Worm (Caenorhabditis elegans) whole organism, young adult: ENCODE data around the gene W03C9.2.

Source experiments
- B0035.1 ChIP-seq: sonication (generic microtip); optimal IDR thresholded peaks from 2 replicates; lab custom pipeline; 2016; ENCODE audit warnings: missing genetic modification characterization, mild to moderate bottlenecking, missing compliant biosample characterization, missing genotype, missing genetic modification reagents
- B0261.1 ChIP-seq: sonication (generic microtip); optimal IDR thresholded peaks from 2 replicates; lab custom pipeline; 2016; ENCODE audit warnings: mild to moderate bottlenecking, missing genetic modification characterization, moderate library complexity, missing compliant biosample characterization
- F37B4.10 ChIP-seq: fragments of 200-800 bp; sonication (Bioruptor generic); IDR thresholded peaks from 2 replicates; pipeline ENCODE4 v1.3.6; 2022; ENCODE audit warnings: missing genetic modification characterization, missing compliant biosample characterization
- F49E8.2 ChIP-seq: sonication (generic microtip); optimal IDR thresholded peaks from 3 replicates; lab custom pipeline; 2017; ENCODE audit warnings: missing genetic modification characterization, mild to moderate bottlenecking, missing compliant biosample characterization, antibody characterized with exemption, moderate library complexity; ENCODE audit not compliant: insufficient read depth
- F52B5.7 ChIP-seq: sonication (generic microtip); optimal IDR thresholded peaks from 2 replicates; lab custom pipeline; 2016; ENCODE audit warnings: mild to moderate bottlenecking, missing genetic modification characterization, missing compliant biosample characterization
- F55B11.4 ChIP-seq: sonication (generic microtip); optimal IDR thresholded peaks from 2 replicates; lab custom pipeline; 2016; ENCODE audit warnings: missing compliant biosample characterization, missing genetic modification characterization, borderline replicate concordance; ENCODE audit not compliant: insufficient read depth
- K11D2.4 ChIP-seq: fragments of 200-800 bp; sonication (Bioruptor generic); IDR thresholded peaks from 2 replicates; pipeline ENCODE4 v1.3.6; 2022; ENCODE audit warnings: missing genetic modification reagents, missing genetic modification characterization, missing compliant biosample characterization
- T07F8.4 ChIP-seq: sonication (generic microtip); optimal IDR thresholded peaks from 2 replicates; lab custom pipeline; 2016; ENCODE audit warnings: mild to moderate bottlenecking, missing genetic modification characterization, moderate library complexity, missing compliant biosample characterization
- T26A5.8 ChIP-seq: sonication (generic microtip); optimal IDR thresholded peaks from 2 replicates; lab custom pipeline; 2016; ENCODE audit warnings: missing genetic modification characterization, missing compliant biosample characterization
- Y53G8AR.9 ChIP-seq: fragments of 200-800 bp; sonication (Bioruptor generic); conservative IDR thresholded peaks from 2 replicates; pipeline ENCODE4 v1.3.6; 2022; ENCODE audit warnings: missing genetic modification reagents, missing genetic modification characterization, missing compliant biosample characterization
- Y56A3A.18 ChIP-seq: fragments of 200-800 bp; sonication (Bioruptor generic); IDR thresholded peaks from 2 replicates; pipeline ENCODE4 v1.3.6; 2022; ENCODE audit warnings: missing genetic modification reagents, missing genetic modification characterization, missing compliant biosample characterization
- Y79H2A.3 ChIP-seq: fragments of 200-800 bp; sonication (Bioruptor generic); conservative IDR thresholded peaks from 2 replicates; pipeline ENCODE4 v1.3.6; 2022; ENCODE audit warnings: missing genetic modification reagents, missing genetic modification characterization, missing compliant biosample characterization
- aptf-3 ChIP-seq: fragments of 200-800 bp; sonication (Bioruptor generic); IDR thresholded peaks from 2 replicates; pipeline ENCODE4 v1.3.6; 2022; ENCODE audit warnings: missing genetic modification characterization, missing compliant biosample characterization
- athp-1 ChIP-seq: sonication (generic microtip); optimal IDR thresholded peaks from 2 replicates; lab custom pipeline; 2017; ENCODE audit warnings: mild to moderate bottlenecking, missing genetic modification characterization, missing compliant biosample characterization
- attf-5 ChIP-seq: fragments of 200-800 bp; sonication (Bioruptor generic); optimal IDR thresholded peaks from 2 replicates; lab custom pipeline; 2018; ENCODE audit warnings: mild to moderate bottlenecking, missing genetic modification characterization, missing compliant biosample characterization
- cebp-1 ChIP-seq, 2 experiments: fragments of 200-800 bp in 1 of 2; sonication (Bioruptor generic) in 1 of 2; sonication (generic microtip) in 1 of 2; IDR thresholded peaks in 1 of 2; optimal IDR thresholded peaks in 1 of 2; 2 replicates each; pipeline versions ENCODE4 v1.3.6 to Lab custom; 2017 to 2022; ENCODE audit warnings: missing compliant biosample characterization in 2 of 2, missing genetic modification characterization in 2 of 2, mild to moderate bottlenecking in 1 of 2, missing genetic modification reagents in 1 of 2, moderate library complexity in 1 of 2
- ceh-100 ChIP-seq: fragments of 200-800 bp; sonication (Bioruptor generic); IDR thresholded peaks from 2 replicates; pipeline ENCODE4 v1.3.6; 2022; ENCODE audit warnings: missing genetic modification reagents, missing genetic modification characterization, missing compliant biosample characterization
- ceh-58 ChIP-seq: fragments of 200-800 bp; sonication (Bioruptor generic); IDR thresholded peaks from 2 replicates; pipeline ENCODE4 v1.3.6; 2022; ENCODE audit warnings: missing genetic modification characterization, missing compliant biosample characterization
- ceh-91 ChIP-seq: fragments of 200-800 bp; sonication (Bioruptor generic); IDR thresholded peaks from 2 replicates; pipeline ENCODE4 v1.3.6; 2022; ENCODE audit warnings: missing genetic modification reagents, missing genetic modification characterization, missing compliant biosample characterization
- chd-7 ChIP-seq: sonication (generic microtip); optimal IDR thresholded peaks from 2 replicates; lab custom pipeline; 2016; ENCODE audit warnings: mild to moderate bottlenecking, missing genetic modification characterization, moderate library complexity, missing compliant biosample characterization
- die-1 ChIP-seq: sonication (generic microtip); optimal IDR thresholded peaks from 2 replicates; lab custom pipeline; 2016; ENCODE audit warnings: missing genotype, mild to moderate bottlenecking, missing genetic modification characterization, missing compliant biosample characterization
- dox-1 ChIP-seq: fragments of 200-800 bp; sonication (Bioruptor generic); IDR thresholded peaks from 2 replicates; pipeline ENCODE4 v1.3.6; 2022; ENCODE audit warnings: missing genetic modification reagents, missing genetic modification characterization, missing compliant biosample characterization
- dpl-1 ChIP-seq: fragments of 150-350 bp; optimal IDR thresholded peaks from 2 replicates; lab custom pipeline; 2014; ENCODE audit warnings: missing biosample characterization, missing genetic modification reagents, missing genetic modification characterization
- egl-44 ChIP-seq: fragments of 200-800 bp; sonication (Bioruptor generic); IDR thresholded peaks from 2 replicates; pipeline ENCODE4 v1.3.6; 2022; ENCODE audit warnings: missing genetic modification reagents, missing genetic modification characterization, missing compliant biosample characterization
- egrh-3 ChIP-seq: fragments of 200-800 bp; sonication (Bioruptor generic); IDR thresholded peaks from 2 replicates; pipeline ENCODE4 v1.3.6; 2022; ENCODE audit warnings: missing genetic modification reagents, missing genetic modification characterization, missing compliant biosample characterization
- hmg-1.2 ChIP-seq: fragments of 200-800 bp; sonication (Bioruptor generic); IDR thresholded peaks from 2 replicates; pipeline ENCODE4 v1.3.6; 2022; ENCODE audit warnings: missing genetic modification reagents, missing genetic modification characterization, missing compliant biosample characterization
- hrde-1 ChIP-seq: sonication (generic microtip); optimal IDR thresholded peaks from 2 replicates; lab custom pipeline; 2016; ENCODE audit warnings: missing genetic modification characterization, mild to moderate bottlenecking, missing compliant biosample characterization, moderate library complexity, missing genotype, missing genetic modification reagents, borderline replicate concordance
- madf-6 ChIP-seq: fragments of 200-800 bp; sonication (Bioruptor generic); IDR thresholded peaks from 2 replicates; pipeline ENCODE4 v1.3.6; 2022; ENCODE audit warnings: missing genetic modification reagents, missing genetic modification characterization, missing compliant biosample characterization
- mcd-1 ChIP-seq: fragments of 200-800 bp; sonication (Bioruptor generic); IDR thresholded peaks from 2 replicates; pipeline ENCODE4 v1.3.6; 2022; ENCODE audit warnings: missing genetic modification reagents, missing genetic modification characterization, missing compliant biosample characterization
- nfya-1 ChIP-seq: sonication (generic microtip); optimal IDR thresholded peaks from 2 replicates; lab custom pipeline; 2017; ENCODE audit warnings: antibody characterized with exemption, missing compliant biosample characterization, missing genetic modification characterization, borderline replicate concordance; ENCODE audit not compliant: insufficient read depth
- nfya-2 ChIP-seq: fragments of 200-800 bp; sonication (Bioruptor generic); IDR thresholded peaks from 2 replicates; pipeline ENCODE4 v1.3.6; 2022; ENCODE audit warnings: missing genetic modification reagents, missing genetic modification characterization, missing compliant biosample characterization
- nfyb-1 ChIP-seq: fragments of 200-800 bp; sonication (Bioruptor generic); IDR thresholded peaks from 2 replicates; pipeline ENCODE4 v1.3.6; 2022; ENCODE audit warnings: missing genetic modification reagents, missing genetic modification characterization, missing compliant biosample characterization
- nhr-120 ChIP-seq: fragments of 200-800 bp; sonication (Bioruptor generic); IDR thresholded peaks from 2 replicates; pipeline ENCODE4 v1.3.6; 2022; ENCODE audit warnings: missing genetic modification characterization, missing compliant biosample characterization
- pbrm-1 ChIP-seq: fragments of 200-800 bp; sonication (Bioruptor generic); IDR thresholded peaks from 2 replicates; pipeline ENCODE4 v1.3.6; 2022; ENCODE audit warnings: missing genetic modification reagents, missing genetic modification characterization, missing compliant biosample characterization
- rpc-1 ChIP-seq, 2 experiments: fragments of 150-350 bp in 1 of 2; sonication (generic microtip) in 1 of 2; optimal IDR thresholded peaks; 2 replicates each; lab custom pipeline; 2014 to 2018; ENCODE audit warnings: missing biosample characterization in 1 of 2, missing genetic modification characterization in 1 of 2, missing genetic modification reagents in 1 of 2, missing genotype in 1 of 2
- tbp1 ChIP-seq: fragments of 200-800 bp; sonication (Bioruptor generic); optimal IDR thresholded peaks from 2 replicates; lab custom pipeline; 2018; ENCODE audit warnings: mild to moderate bottlenecking, missing genetic modification characterization, missing compliant biosample characterization
- tlf-1 ChIP-seq: fragments of 200-800 bp; sonication (Bioruptor generic); optimal IDR thresholded peaks from 2 replicates; lab custom pipeline; 2018; ENCODE audit warnings: mild to moderate bottlenecking, missing genetic modification characterization, missing compliant biosample characterization
- unc-130 ChIP-seq: sonication (generic microtip); optimal IDR thresholded peaks from 2 replicates; lab custom pipeline; 2016; ENCODE audit warnings: missing genetic modification reagents, missing genetic modification characterization, missing compliant biosample characterization
- unc-62 ChIP-seq: fragments of 150-350 bp; optimal IDR thresholded peaks from 2 replicates; lab custom pipeline; 2014; ENCODE audit warnings: missing biosample characterization, missing genetic modification reagents, missing genetic modification characterization
- zfh-2 ChIP-seq: fragments of 200-800 bp; sonication (Bioruptor generic); conservative IDR thresholded peaks from 2 replicates; pipeline ENCODE4 v1.3.6; 2022; ENCODE audit warnings: missing genetic modification reagents, missing genetic modification characterization, missing compliant biosample characterization
- ztf-26 ChIP-seq: sonication (generic microtip); optimal IDR thresholded peaks from 2 replicates; lab custom pipeline; 2017; ENCODE audit warnings: missing genetic modification characterization, missing compliant biosample characterization
- ztf-3 ChIP-seq: fragments of 200-800 bp; sonication (Bioruptor generic); optimal IDR thresholded peaks from 2 replicates; lab custom pipeline; 2018; ENCODE audit warnings: mild to moderate bottlenecking, missing genetic modification characterization, missing compliant biosample characterization

W03C9.2 gene

DNA sequence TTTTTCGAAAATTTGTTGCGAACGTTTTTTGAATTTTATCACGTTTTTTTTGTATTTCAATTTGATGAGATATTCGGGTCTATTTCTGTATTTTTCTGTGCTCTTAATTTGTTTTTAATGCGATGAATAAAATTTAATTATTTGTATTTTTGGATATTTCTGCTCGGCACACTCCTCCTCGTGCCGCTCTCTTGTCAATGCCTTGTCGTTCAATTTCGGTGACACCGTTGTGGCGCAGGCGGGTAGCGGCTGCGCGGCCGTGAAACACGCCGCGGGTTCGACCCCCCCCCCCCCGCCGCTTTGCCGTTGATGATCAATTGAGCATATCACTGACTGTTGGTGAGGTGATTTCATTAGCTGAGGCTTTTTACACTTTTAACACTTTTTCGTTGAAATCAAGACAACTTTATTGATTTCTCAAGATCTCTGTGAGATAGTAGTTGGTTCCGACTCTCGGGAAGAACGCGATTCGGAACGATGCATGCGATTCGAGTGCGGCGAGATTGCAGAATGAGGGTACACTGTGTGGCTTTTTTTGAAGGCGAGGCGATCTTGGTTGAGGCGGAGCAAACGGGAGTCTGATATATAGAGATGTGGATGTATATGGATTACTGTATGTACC lies 1.5 kb upstream of the W03C9.2 start (continued):
- TF ChIP-seq T07F8.4 (tag; lab: Kevin White, UChicago): peak; percentile 95
- TF ChIP-seq egrh-3 (GFP tag; lab: Robert Waterston, UW): peak; percentile 99
- peak; percentile 91 for TF ChIP-seq tlf-1 (GFP tag; lab: Kevin White, UChicago)
- peak; percentile 100 for TF ChIP-seq B0261.1 (tag; lab: Kevin White, UChicago)
- TF ChIP-seq hrde-1 (tag; lab: Kevin White, UChicago): peak; percentile 97
- peak; percentile 99 for TF ChIP-seq T26A5.8
- TF ChIP-seq F49E8.2 (tag; lab: Kevin White, UChicago): peak; percentile 89
- no peak for TF ChIP-seq unc-62
- TF ChIP-seq nhr-120 (GFP tag; lab: Robert Waterston, UW): peak; percentile 99
- TF ChIP-seq egl-44 (GFP tag; lab: Robert Waterston, UW): peak; percentile 99
- TF ChIP-seq F37B4.10: peak; percentile 98

- TF ChIP-seq nfya-2 (0 out of 2 replicates have a peak, but pooled peaks have one; percentile 41), nfyb-1 (peak; percentile 94), F55B11.4 (no peak), ceh-58 (GFP tag; lab: Robert Waterston, UW) (no peak)
Measured at ce11 chrII:11963132-11963630, 1.0 kb downstream of the W03C9.2 start.

- 0 out of 2 replicates have a peak, but pooled peaks have one; percentile 37 for TF ChIP-seq egl-44 (GFP tag; lab: Robert Waterston, UW)
- TF ChIP-seq chd-7: no peak
- no peak for TF ChIP-seq ceh-100 (GFP tag; lab: Robert Waterston, UW)
- TF ChIP-seq nfyb-1: peak; percentile 60
- TF ChIP-seq dpl-1 (GFP tag; lab: Kevin White, UChicago): no peak
- TF ChIP-seq Y53G8AR.9 (GFP tag; lab: Robert Waterston, UW): 0 out of 2 replicates have a peak, but pooled peaks have one; percentile 60
- TF ChIP-seq unc-130 (GFP tag; lab: Kevin White, UChicago): no peak
- no peak for TF ChIP-seq tbp1 (GFP tag; lab: Kevin White, UChicago)
- TF ChIP-seq hmg-1.2: no peak
- TF ChIP-seq ztf-26 (tag; lab: Kevin White, UChicago): no peak
- TF ChIP-seq nfya-1: no peak
- TF ChIP-seq pbrm-1: 0 out of 2 replicates have a peak, but pooled peaks have one; percentile 39
- 0 out of 2 replicates have a peak, but pooled peaks have one; percentile 36 for TF ChIP-seq Y79H2A.3 (GFP tag; lab: Robert Waterston, UW)
- no peak for TF ChIP-seq unc-62
- peak; percentile 35 for TF ChIP-seq athp-1 (tag; lab: Kevin White, UChicago)
- TF ChIP-seq hrde-1 (tag; lab: Kevin White, UChicago): peak; percentile 1
- TF ChIP-seq Y56A3A.18: 0 out of 2 replicates have a peak, but pooled peaks have one; percentile 61
- TF ChIP-seq mcd-1 (GFP tag; lab: Robert Waterston, UW): no peak
- TF ChIP-seq F52B5.7 (tag; lab: Kevin White, UChicago): peak; percentile 37
- TF ChIP-seq ztf-3 (GFP tag; lab: Kevin White, UChicago): no peak
- TF ChIP-seq zfh-2: 0 out of 2 replicates have a peak, but pooled peaks have one; percentile 23
- peak; percentile 12; the same call in 1 of the 2 replicates for TF ChIP-seq K11D2.4
- TF ChIP-seq attf-5 (GFP tag; lab: Kevin White, UChicago): peak; percentile 42
- TF ChIP-seq ceh-91 (GFP tag; lab: Robert Waterston, UW): 0 out of 2 replicates have a peak, but pooled peaks have one; percentile 29
- TF ChIP-seq dox-1 (GFP tag; lab: Robert Waterston, UW): peak; percentile 20; the same call in 1 of the 2 replicates
- TF ChIP-seq nfya-2: 0 out of 2 replicates have a peak, but pooled peaks have one; percentile 64
- TF ChIP-seq rpc-1 (optimal IDR thresholded peaks at IDR 0.05; lab: Kevin White, UChicago): no peak
- no peak for TF ChIP-seq rpc-1 (tag; optimal IDR thresholded peaks at IDR 0.05; lab: Kevin White, UChicago)
- no peak for TF ChIP-seq B0035.1 (tag; lab: Kevin White, UChicago)
- 0 out of 2 replicates have a peak, but pooled peaks have one; percentile 8 for TF ChIP-seq madf-6
- TF ChIP-seq aptf-3 (GFP tag; lab: Robert Waterston, UW): no peak
- TF ChIP-seq die-1 (tag; lab: Kevin White, UChicago): peak; percentile 5
- no peak for TF ChIP-seq cebp-1 (GFP tag; IDR thresholded peaks at IDR 0.05; lab: Robert Waterston, UW)
- TF ChIP-seq cebp-1 (tag; optimal IDR thresholded peaks at IDR 0.05; lab: Kevin White, UChicago): peak; percentile 15
Measured at ce11 chrII:11964847-11965246, 2.7 kb downstream of the W03C9.2 start.
